Fruit fly (Drosophila melanogaster) whole organism, prepupa: ENCODE results near the gene glu.
A peak's percentile ranks its signal among the peaks of the same experiment; 100 is the strongest.

Source experiments
- Blimp-1 ChIP-seq: fragments of 200-800 bp; sonication (Bioruptor generic); optimal IDR thresholded peaks from 3 replicates; lab custom pipeline; 2017; ENCODE audit warnings: missing biosample characterization, missing genetic modification characterization, mild to moderate bottlenecking, moderate library complexity, missing genetic modification reagents
- CG10631 ChIP-seq: fragments of 200-800 bp; sonication (Bioruptor generic); optimal IDR thresholded peaks from 2 replicates; lab custom pipeline; 2016; ENCODE audit warnings: missing biosample characterization, missing genetic modification characterization
- CG10669 ChIP-seq: fragments of 200-800 bp; sonication (Bioruptor generic); optimal IDR thresholded peaks from 3 replicates; lab custom pipeline; 2018; ENCODE audit warnings: missing biosample characterization, mild to moderate bottlenecking, missing genetic modification characterization, moderate library complexity
- CG11762 ChIP-seq: fragments of 200-800 bp; sonication (Bioruptor generic); optimal IDR thresholded peaks from 3 replicates; lab custom pipeline; 2016; ENCODE audit warnings: missing biosample characterization, missing genetic modification characterization; ENCODE audit not compliant: insufficient read depth
- CG15336 ChIP-seq: fragments of 200-800 bp; sonication (Bioruptor generic); IDR thresholded peaks from 2 replicates; pipeline ENCODE4 v1.3.6; 2022; ENCODE audit warnings: missing biosample characterization, missing genetic modification characterization
- CG1621 ChIP-seq: fragments of 200-800 bp; sonication (Bioruptor generic); optimal IDR thresholded peaks from 3 replicates; lab custom pipeline; 2018; ENCODE audit warnings: missing biosample characterization, mild to moderate bottlenecking, missing genetic modification characterization
- CG31627 ChIP-seq: fragments of 200-800 bp; sonication (Bioruptor generic); optimal IDR thresholded peaks from 3 replicates; lab custom pipeline; 2016; ENCODE audit warnings: missing biosample characterization, missing genetic modification characterization
- CG32006 ChIP-seq: fragments of 200-800 bp; sonication (Bioruptor generic); optimal IDR thresholded peaks from 3 replicates; lab custom pipeline; 2017; ENCODE audit warnings: missing biosample characterization, mild to moderate bottlenecking, missing genetic modification characterization
- CG6163 ChIP-seq: fragments of 200-800 bp; sonication (Bioruptor generic); IDR thresholded peaks from 3 replicates; pipeline ENCODE4 v1.3.6; 2022; ENCODE audit warnings: missing biosample characterization, missing genetic modification characterization
- CG6276 ChIP-seq: fragments of 200-800 bp; sonication (Bioruptor generic); optimal IDR thresholded peaks from 2 replicates; lab custom pipeline; 2017; ENCODE audit warnings: missing biosample characterization, mild to moderate bottlenecking, missing genetic modification characterization
- CG6792 ChIP-seq: fragments of 200-800 bp; sonication (Bioruptor generic); optimal IDR thresholded peaks from 3 replicates; lab custom pipeline; 2016; ENCODE audit warnings: missing biosample characterization, missing genetic modification characterization
- CG7368 ChIP-seq: fragments of 200-800 bp; sonication (Bioruptor generic); optimal IDR thresholded peaks from 3 replicates; lab custom pipeline; 2016; ENCODE audit warnings: missing biosample characterization, missing genetic modification characterization
- CG8119 ChIP-seq: fragments of 200-800 bp; sonication (Bioruptor generic); IDR thresholded peaks from 3 replicates; pipeline ENCODE4 v1.3.6; 2022; ENCODE audit warnings: missing biosample characterization, missing genetic modification characterization
- CG8319 ChIP-seq: fragments of 200-800 bp; sonication (Bioruptor generic); optimal IDR thresholded peaks from 3 replicates; lab custom pipeline; 2016; ENCODE audit warnings: missing biosample characterization, missing genetic modification characterization
- Eip75B ChIP-seq: fragments of 200-800 bp; sonication (Bioruptor generic); optimal IDR thresholded peaks from 3 replicates; lab custom pipeline; 2016; ENCODE audit warnings: missing biosample characterization, missing genetic modification characterization
- Eip78C ChIP-seq: fragments of 200-800 bp; sonication (Bioruptor generic); peaks from one replicate; lab custom pipeline; 2016; ENCODE audit warnings: missing biosample characterization, missing genetic modification characterization
- Eip93F ChIP-seq: fragments of 200-800 bp; sonication (Bioruptor generic); optimal IDR thresholded peaks from 2 replicates; lab custom pipeline; 2016; ENCODE audit warnings: missing biosample characterization, mild to moderate bottlenecking, missing genetic modification characterization
- Ets96B ChIP-seq: fragments of 200-800 bp; optimal IDR thresholded peaks from 2 replicates; lab custom pipeline; 2019; ENCODE audit warnings: missing biosample characterization, mild to moderate bottlenecking, missing genetic modification characterization, moderate library complexity
- Gug ChIP-seq: fragments of 200-800 bp; sonication (Bioruptor generic); IDR thresholded peaks from 2 replicates; pipeline ENCODE4 v1.3.6; 2022; ENCODE audit warnings: missing biosample characterization, missing genetic modification characterization
- Hr38 ChIP-seq: sonication (Bioruptor generic); optimal IDR thresholded peaks from 2 replicates; lab custom pipeline; 2016; ENCODE audit warnings: missing biosample characterization, missing genetic modification characterization
- Hr39 ChIP-seq: fragments of 200-800 bp; sonication (Bioruptor generic); optimal IDR thresholded peaks from 2 replicates; lab custom pipeline; 2016; ENCODE audit warnings: missing biosample characterization, missing genetic modification characterization
- Hr4 ChIP-seq: fragments of 200-800 bp; sonication (Bioruptor generic); optimal IDR thresholded peaks from 3 replicates; lab custom pipeline; 2016; ENCODE audit warnings: missing biosample characterization, missing genetic modification characterization
- Lpt ChIP-seq: fragments of 200-800 bp; sonication (Bioruptor generic); optimal IDR thresholded peaks from 3 replicates; lab custom pipeline; 2016; ENCODE audit warnings: missing biosample characterization, missing genetic modification characterization
- Met ChIP-seq: fragments of 200-800 bp; sonication (Bioruptor generic); optimal IDR thresholded peaks from 3 replicates; lab custom pipeline; 2016; ENCODE audit warnings: missing biosample characterization, missing genetic modification characterization
- OdsH ChIP-seq: fragments of 200-800 bp; sonication (Bioruptor generic); optimal IDR thresholded peaks from 3 replicates; lab custom pipeline; 2016; ENCODE audit warnings: missing biosample characterization, missing genetic modification characterization
- Smox ChIP-seq: fragments of 200-800 bp; sonication (Bioruptor generic); optimal IDR thresholded peaks from 3 replicates; lab custom pipeline; 2016; ENCODE audit warnings: missing biosample characterization, missing genetic modification characterization
- Sox102F ChIP-seq: fragments of 200-800 bp; sonication (Bioruptor generic); optimal IDR thresholded peaks from 2 replicates; lab custom pipeline; 2016; ENCODE audit warnings: missing biosample characterization, mild to moderate bottlenecking, missing genetic modification characterization
- acj6 ChIP-seq: fragments of 200-800 bp; sonication (Bioruptor generic); optimal IDR thresholded peaks from 3 replicates; lab custom pipeline; 2016; ENCODE audit warnings: missing biosample characterization, missing genetic modification characterization
- cyc ChIP-seq: fragments of 200-800 bp; sonication (Bioruptor generic); optimal IDR thresholded peaks from 3 replicates; lab custom pipeline; 2016; ENCODE audit warnings: missing biosample characterization, missing genetic modification characterization
- dac ChIP-seq: fragments of 200-800 bp; sonication (Bioruptor generic); optimal IDR thresholded peaks from 2 replicates; lab custom pipeline; 2017; ENCODE audit warnings: missing biosample characterization, mild to moderate bottlenecking, missing genetic modification characterization
- eg ChIP-seq: fragments of 200-800 bp; sonication (Bioruptor generic); IDR thresholded peaks from 3 replicates; pipeline ENCODE4 v1.3.6; 2022; ENCODE audit warnings: missing biosample characterization, missing genetic modification characterization
- fd59A ChIP-seq: fragments of 200-800 bp; sonication (Bioruptor generic); optimal IDR thresholded peaks from 2 replicates; lab custom pipeline; 2017; ENCODE audit warnings: missing biosample characterization, mild to moderate bottlenecking, missing genetic modification characterization, missing genetic modification reagents
- ss ChIP-seq, 2 experiments: fragments of 200-800 bp; sonication (Bioruptor generic); optimal IDR thresholded peaks; 2 replicates in 1 of 2; 3 replicates in 1 of 2; lab custom pipeline; 2017 to 2018; ENCODE audit warnings: mild to moderate bottlenecking in 2 of 2, missing biosample characterization in 2 of 2, missing genetic modification characterization in 2 of 2, moderate library complexity in 1 of 2
- svp ChIP-seq: fragments of 200-800 bp; sonication (Bioruptor generic); peaks from one replicate; lab custom pipeline; 2016; ENCODE audit warnings: missing biosample characterization, missing genetic modification characterization

glu gene

DNA sequence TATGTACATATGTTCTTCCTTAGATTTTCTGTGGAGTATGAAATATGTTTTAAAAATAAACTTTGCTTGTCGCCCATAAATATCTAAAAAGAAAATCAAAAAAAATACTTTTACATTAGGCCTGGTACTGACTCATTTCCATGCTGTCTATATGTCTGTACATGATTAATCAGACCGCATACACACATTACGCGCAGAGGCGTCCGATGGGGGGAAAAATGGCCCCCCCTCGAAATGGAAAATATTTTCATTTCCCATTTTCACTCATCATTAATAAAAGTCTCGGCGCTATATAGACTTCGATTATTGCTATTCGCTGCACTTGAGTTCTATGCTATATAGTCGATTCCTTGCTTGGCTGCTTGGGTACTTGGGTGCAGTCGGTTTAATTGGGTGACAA, 23.7 kb upstream of the glu start:
- 0 out of 3 replicates have a peak, but pooled peaks have one; percentile 12 for TF ChIP-seq eg (GFP tag; lab: Robert Waterston, UW)
- no peak for TF ChIP-seq CG1621 (tag; lab: Kevin White, UChicago)
- peak; percentile 49 for TF ChIP-seq svp (GFP tag; lab: Kevin White, UChicago)
- TF ChIP-seq, all 60 proteins: peak for 2

DNA sequence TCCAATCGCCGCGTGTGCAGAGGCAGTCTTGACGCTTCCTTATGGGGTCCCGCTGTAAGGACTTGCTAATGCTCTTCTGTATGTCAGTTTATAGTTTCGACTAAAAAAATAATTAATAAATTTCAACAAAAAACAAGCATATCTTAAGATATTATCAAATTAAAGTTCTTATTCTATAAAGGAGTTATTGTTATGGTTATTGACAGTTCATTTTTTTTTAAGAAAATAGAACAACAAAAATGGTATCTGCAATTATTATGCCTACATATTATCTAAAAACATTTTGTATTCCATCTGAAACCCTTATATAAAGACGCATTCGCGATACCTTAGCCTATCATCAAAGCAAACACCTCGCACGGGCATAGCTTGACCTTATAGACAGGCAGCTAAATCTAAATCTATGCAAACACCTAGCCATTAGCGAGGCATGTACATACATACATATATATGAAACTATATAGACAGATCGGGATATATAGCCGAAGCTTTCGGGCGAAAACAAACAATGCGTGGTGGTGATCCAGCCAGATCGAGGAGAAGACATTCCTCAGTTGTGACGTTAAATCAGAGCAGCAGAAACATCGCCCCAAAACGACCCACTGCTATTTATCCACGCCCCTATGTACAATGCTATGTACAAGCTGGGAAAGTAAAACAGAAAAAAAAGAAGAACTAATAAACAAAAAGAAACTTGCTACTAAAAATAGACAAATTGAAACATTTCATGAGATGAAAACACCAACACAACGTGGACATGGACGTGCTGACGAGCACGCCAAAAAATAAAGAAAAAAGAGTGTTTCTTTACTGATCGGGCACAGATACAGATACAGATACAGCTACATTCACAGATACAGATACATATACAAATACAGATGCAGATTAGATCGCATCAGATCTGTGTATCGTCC, 22.6 kb upstream of the glu start, which contains the start of gene ppk17:
Gene ppk17, minus strand, starts transcription at position 51 of the 914 bp plus-strand sequence.
- no peak for TF ChIP-seq CG6792 (GFP tag; lab: Kevin White, UChicago)
- TF ChIP-seq CG15336 (GFP tag; lab: Robert Waterston, UW), result peak; percentile 58
- no peak for TF ChIP-seq acj6 (GFP tag; lab: Kevin White, UChicago)
- no peak for TF ChIP-seq CG7368 (GFP tag; lab: Kevin White, UChicago)
- TF ChIP-seq eg (GFP tag; lab: Robert Waterston, UW), result peak; percentile 75; the same call in 2 of the 3 replicates
- no peak for TF ChIP-seq Blimp-1 (GFP tag; lab: Kevin White, UChicago)
- no peak for TF ChIP-seq CG31627 (GFP tag; lab: Kevin White, UChicago)
- no peak for TF ChIP-seq Eip75B (GFP tag; lab: Kevin White, UChicago)
- no peak for TF ChIP-seq ss (GFP tag; optimal IDR thresholded peaks at IDR 0.05; lab: Kevin White, UChicago)
- TF ChIP-seq CG8119 (GFP tag; lab: Robert Waterston, UW), result peak; percentile 55
- TF ChIP-seq CG8319 (GFP tag; lab: Kevin White, UChicago), result no peak
- TF ChIP-seq CG32006 (GFP tag; lab: Kevin White, UChicago), result no peak
- TF ChIP-seq cyc (GFP tag; lab: Kevin White, UChicago), result no peak
- no peak for TF ChIP-seq fd59A (GFP tag; lab: Kevin White, UChicago)
- TF ChIP-seq CG11762 (GFP tag; lab: Kevin White, UChicago), result no peak
- no peak for TF ChIP-seq Hr4 (GFP tag; lab: Kevin White, UChicago)
- TF ChIP-seq CG6163 (GFP tag; lab: Robert Waterston, UW), result peak; percentile 48; the same call in 1 of the 3 replicates
- no peak for TF ChIP-seq Hr39 (GFP tag; lab: Kevin White, UChicago)
- no peak for TF ChIP-seq Smox (GFP tag; lab: Kevin White, UChicago)
- TF ChIP-seq CG10631 (GFP tag; lab: Kevin White, UChicago), result no peak
- TF ChIP-seq Sox102F (GFP tag; lab: Kevin White, UChicago), result no peak
- no peak for TF ChIP-seq Eip93F (GFP tag; lab: Kevin White, UChicago)
- TF ChIP-seq Met (GFP tag; lab: Kevin White, UChicago), result no peak
- no peak for TF ChIP-seq Eip78C (GFP tag; lab: Kevin White, UChicago)
- peak; percentile 56 for TF ChIP-seq CG6276 (GFP tag; lab: Kevin White, UChicago)
- 0 out of 2 replicates have a peak, but pooled peaks have one; percentile 19 for TF ChIP-seq Gug (GFP tag; lab: Robert Waterston, UW)
- TF ChIP-seq dac (GFP tag; lab: Kevin White, UChicago), result no peak
- TF ChIP-seq Lpt (GFP tag; lab: Kevin White, UChicago), result no peak
- TF ChIP-seq, all 60 proteins: peak for 6

DNA sequence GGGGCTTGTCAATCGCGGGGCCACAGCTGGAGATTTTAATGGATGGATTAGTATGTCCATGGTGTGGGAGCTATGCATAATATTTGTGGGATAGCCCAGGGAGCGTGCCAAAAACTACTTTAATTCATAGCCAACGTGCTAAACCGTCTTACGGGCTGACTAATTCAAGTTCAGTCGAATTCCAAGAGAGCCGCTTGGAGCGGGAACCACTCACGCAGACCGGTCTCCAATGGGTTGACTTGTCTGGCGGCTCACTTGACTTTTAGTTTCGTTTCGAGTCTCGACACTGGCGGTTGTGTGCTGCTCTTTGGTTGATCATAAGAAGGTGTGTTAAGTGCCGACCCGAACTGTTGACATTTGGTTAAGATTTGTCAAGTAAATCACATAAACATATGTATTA, 15.9 kb upstream of the glu start, which contains the start of gene yellow-b:
Gene yellow-b, plus strand, starts transcription at position 263 of the 400 bp plus-strand sequence.
- TF ChIP-seq Sox102F (GFP tag; lab: Kevin White, UChicago) (no peak), CG15336 (GFP tag; lab: Robert Waterston, UW) (peak; percentile 28; the same call in 1 of the 2 replicates), CG10669 (GFP tag; lab: Kevin White, UChicago) (no peak), OdsH (GFP tag; lab: Kevin White, UChicago) (no peak), CG8119 (GFP tag; lab: Robert Waterston, UW) (no peak), Ets96B (no peak), Hr38 (GFP tag; lab: Kevin White, UChicago) (no peak), Lpt (GFP tag; lab: Kevin White, UChicago) (no peak)
- TF ChIP-seq, all 60 proteins: peak for 1
